Fruit fly (Drosophila melanogaster): ENCODE measurements around the gene Itpr.

- TF ChIP-seq Hmx (GFP tag; optimal IDR thresholded peaks at IDR 0.05) (no peak), CG17912 (GFP tag; optimal IDR thresholded peaks at IDR 0.05) (peak; percentile 23), NFAT (GFP tag; IDR thresholded peaks at IDR 0.05) (peak; percentile 82), exex (tag; optimal IDR thresholded peaks at IDR 0.05) (no peak), unc-4 (GFP tag; IDR thresholded peaks at IDR 0.05; ENCODE audit: partially characterized antibody) (peak; percentile 91), eve (GFP tag; optimal IDR thresholded peaks at IDR 0.05) (no peak), phol (tag; optimal IDR thresholded peaks at IDR 0.05) (peak; percentile 65), CG15696 (tag; optimal IDR thresholded peaks at IDR 0.05) (peak; percentile 29), chinmo (GFP tag; IDR thresholded peaks at IDR 0.05; ENCODE audit: partially characterized antibody) (peak; percentile 91)
These were observed 30.6 kb downstream of the Itpr start, which contains the start of gene CG2519 for dm6 chr3R:5547464-5547943.
